Fruit fly (Drosophila melanogaster) whole organism, embryonic: ENCODE measurements around the gene CG34057.
A peak's percentile ranks its signal among the peaks of the same experiment; 100 is the strongest.

ENCODE experiments used
- CG10959 ChIP-seq: fragments of 200-800 bp; sonication (Bioruptor generic); IDR thresholded peaks from 2 replicates; pipeline ENCODE4 v1.3.6; 2022; ENCODE audit warnings: missing biosample characterization, missing genetic modification characterization
- CG11085 ChIP-seq: fragments of 200-800 bp; sonication (Bioruptor generic); IDR thresholded peaks from 2 replicates; pipeline ENCODE4 v1.3.6; 2022; ENCODE audit warnings: missing biosample characterization, missing genetic modification characterization
- CG11247 ChIP-seq: fragments of 200-800 bp; sonication (Bioruptor generic); IDR thresholded peaks from 2 replicates; pipeline ENCODE4 v1.3.6; 2022; ENCODE audit warnings: missing biosample characterization, missing genetic modification characterization
- CG12219 ChIP-seq: fragments of 200-800 bp; sonication (Bioruptor generic); optimal IDR thresholded peaks from 3 replicates; lab custom pipeline; 2018; ENCODE audit warnings: missing biosample characterization, mild to moderate bottlenecking, missing genetic modification characterization
- CG13424 ChIP-seq: fragments of 200-800 bp; sonication (Bioruptor generic); optimal IDR thresholded peaks from 2 replicates; lab custom pipeline; 2019; ENCODE audit warnings: missing biosample characterization, mild to moderate bottlenecking, missing genetic modification characterization, moderate library complexity
- CG14441 ChIP-seq: fragments of 200-800 bp; sonication (Bioruptor generic); IDR thresholded peaks from 2 replicates; pipeline ENCODE4 v1.3.6; 2022; ENCODE audit warnings: missing biosample characterization, missing genetic modification characterization
- CG15011 ChIP-seq: fragments of 200-800 bp; sonication (Bioruptor generic); optimal IDR thresholded peaks from 3 replicates; lab custom pipeline; 2018; ENCODE audit warnings: missing biosample characterization, mild to moderate bottlenecking, missing genetic modification characterization
- CG1603 ChIP-seq: fragments of 200-800 bp; sonication (Bioruptor generic); optimal IDR thresholded peaks from 2 replicates; lab custom pipeline; 2019; ENCODE audit warnings: missing biosample characterization, mild to moderate bottlenecking, missing genetic modification characterization, moderate library complexity
- CG30403 ChIP-seq: fragments of 200-800 bp; sonication (Bioruptor generic); optimal IDR thresholded peaks from 3 replicates; lab custom pipeline; 2016; ENCODE audit warnings: missing biosample characterization, missing genetic modification characterization
- CG31365 ChIP-seq: fragments of 200-800 bp; sonication (Bioruptor generic); optimal IDR thresholded peaks from 2 replicates; lab custom pipeline; 2018; ENCODE audit warnings: missing biosample characterization, mild to moderate bottlenecking, missing genetic modification characterization
- CG3407 ChIP-seq: fragments of 200-800 bp; sonication (Bioruptor generic); optimal IDR thresholded peaks from 2 replicates; lab custom pipeline; 2018; ENCODE audit warnings: missing biosample characterization, mild to moderate bottlenecking, missing genetic modification characterization
- CG6175 ChIP-seq: fragments of 200-800 bp; sonication (Bioruptor generic); IDR thresholded peaks from 3 replicates; pipeline ENCODE4 v1.3.6; 2022; ENCODE audit warnings: missing biosample characterization, missing genetic modification characterization
- CG6791 ChIP-seq: fragments of 200-800 bp; sonication (Bioruptor generic); IDR thresholded peaks from 3 replicates; pipeline ENCODE4 v1.3.6; 2022; ENCODE audit warnings: missing biosample characterization, missing genetic modification characterization; ENCODE audit not compliant: partially characterized antibody
- CG7372 ChIP-seq: fragments of 200-800 bp; sonication (Bioruptor generic); IDR thresholded peaks from 2 replicates; pipeline ENCODE4 v1.3.6; 2022; ENCODE audit warnings: missing biosample characterization, missing genetic modification characterization
- CG7963 ChIP-seq: fragments of 200-800 bp; sonication (Bioruptor generic); IDR thresholded peaks from 3 replicates; pipeline ENCODE4 v1.3.6; 2022; ENCODE audit warnings: missing biosample characterization, missing genetic modification characterization; ENCODE audit not compliant: partially characterized antibody
- CG8924 ChIP-seq: fragments of 200-800 bp; optimal IDR thresholded peaks from 3 replicates; lab custom pipeline; 2019; ENCODE audit warnings: missing biosample characterization, mild to moderate bottlenecking, missing genetic modification characterization, moderate library complexity
- CkIIα-i1 ChIP-seq: fragments of 200-800 bp; sonication (Bioruptor generic); IDR thresholded peaks from 2 replicates; pipeline ENCODE4 v1.3.6; 2022; ENCODE audit warnings: missing biosample characterization, missing genetic modification characterization
- Dfd ChIP-seq, 2 experiments: fragments of >200 bp; optimal IDR thresholded peaks; 2 replicates each; lab custom pipeline; 2017; ENCODE audit warnings: missing biosample characterization in 2 of 2, missing genetic modification characterization in 2 of 2
- Dref ChIP-seq: fragments of 200-800 bp; sonication (Bioruptor generic); IDR thresholded peaks from 2 replicates; pipeline ENCODE4 v1.3.6; 2022; ENCODE audit warnings: missing biosample characterization, missing genetic modification characterization
- GATAe ChIP-seq: fragments of 200-800 bp; sonication (Bioruptor generic); conservative IDR thresholded peaks from 2 replicates; pipeline ENCODE4 v1.3.6; 2022; ENCODE audit warnings: missing biosample characterization, missing genetic modification characterization
- HLHmδ ChIP-seq: fragments of 200-800 bp; sonication (Bioruptor generic); optimal IDR thresholded peaks from 2 replicates; lab custom pipeline; 2018; ENCODE audit warnings: missing biosample characterization, mild to moderate bottlenecking, missing genetic modification characterization, moderate library complexity
- Hey ChIP-seq: fragments of 200-800 bp; sonication (Bioruptor generic); optimal IDR thresholded peaks from 3 replicates; lab custom pipeline; 2018; ENCODE audit warnings: missing biosample characterization, mild to moderate bottlenecking, missing genetic modification characterization
- Hr39 ChIP-seq: fragments of >200 bp; optimal IDR thresholded peaks from 2 replicates; lab custom pipeline; 2017
- Max ChIP-seq: fragments of 200-800 bp; sonication (Bioruptor generic); optimal IDR thresholded peaks from 2 replicates; lab custom pipeline; 2016; ENCODE audit warnings: missing biosample characterization, mild to moderate bottlenecking, missing genetic modification characterization
- Med ChIP-seq: fragments of 200-800 bp; sonication (Bioruptor generic); peaks from one replicate; lab custom pipeline; 2016; ENCODE audit warnings: missing biosample characterization, missing genetic modification characterization, mild to moderate bottlenecking, inconsistent platforms, moderate library complexity
- Mes4 ChIP-seq: fragments of 200-800 bp; sonication (Bioruptor generic); optimal IDR thresholded peaks from 2 replicates; lab custom pipeline; 2016; ENCODE audit warnings: missing biosample characterization, missing genetic modification characterization
- Opbp ChIP-seq: fragments of 200-800 bp; sonication (Bioruptor generic); IDR thresholded peaks from 3 replicates; pipeline ENCODE4 v1.3.6; 2022; ENCODE audit warnings: missing biosample characterization, missing genetic modification characterization; ENCODE audit not compliant: partially characterized antibody
- PHDP ChIP-seq: fragments of 200-800 bp; sonication (Bioruptor generic); optimal IDR thresholded peaks from 3 replicates; lab custom pipeline; 2018; ENCODE audit warnings: missing biosample characterization, mild to moderate bottlenecking, missing genetic modification characterization, moderate library complexity
- abd-A ChIP-seq: fragments of 200-800 bp; sonication (Bioruptor generic); optimal IDR thresholded peaks from 3 replicates; lab custom pipeline; 2019; ENCODE audit warnings: missing biosample characterization, mild to moderate bottlenecking, missing genetic modification characterization, moderate library complexity
- ara ChIP-seq: fragments of 200-800 bp; sonication (Bioruptor generic); IDR thresholded peaks from 2 replicates; pipeline ENCODE4 v1.3.6; 2022; ENCODE audit warnings: missing biosample characterization, missing genetic modification characterization
- ase ChIP-seq: fragments of 200-800 bp; sonication (Bioruptor generic); IDR thresholded peaks from 3 replicates; pipeline ENCODE4 v1.3.6; 2022; ENCODE audit warnings: missing biosample characterization, missing genetic modification characterization
- ash1 ChIP-seq: fragments of 200-800 bp; sonication (Bioruptor generic); optimal IDR thresholded peaks from 2 replicates; lab custom pipeline; 2018; ENCODE audit warnings: missing biosample characterization, mild to moderate bottlenecking, missing genetic modification characterization
- bbx ChIP-seq: fragments of 200-800 bp; sonication (Bioruptor generic); IDR thresholded peaks from 2 replicates; pipeline ENCODE4 v1.3.6; 2022; ENCODE audit warnings: missing biosample characterization, missing genetic modification characterization; ENCODE audit not compliant: partially characterized antibody
- dysf ChIP-seq: fragments of 200-800 bp; sonication (Bioruptor generic); IDR thresholded peaks from 3 replicates; pipeline ENCODE4 v1.3.6; 2022; ENCODE audit warnings: missing biosample characterization, missing genetic modification characterization
- ewg ChIP-seq: fragments of 200-800 bp; sonication (Bioruptor generic); optimal IDR thresholded peaks from 3 replicates; lab custom pipeline; 2017; ENCODE audit warnings: mild to moderate bottlenecking, missing biosample characterization, missing genetic modification reagents, missing genetic modification characterization
- eyg ChIP-seq: fragments of 200-800 bp; sonication (Bioruptor generic); optimal IDR thresholded peaks from 3 replicates; lab custom pipeline; 2016; ENCODE audit warnings: missing biosample characterization, missing genetic modification characterization
- fd64A ChIP-seq: fragments of 200-800 bp; sonication (Bioruptor generic); optimal IDR thresholded peaks from 3 replicates; lab custom pipeline; 2018; ENCODE audit warnings: missing biosample characterization, mild to moderate bottlenecking, missing genetic modification characterization
- gcm ChIP-seq: fragments of 200-800 bp; sonication (Bioruptor generic); optimal IDR thresholded peaks from 2 replicates; lab custom pipeline; 2019; ENCODE audit warnings: missing biosample characterization, mild to moderate bottlenecking, missing genetic modification characterization, moderate library complexity
- grau ChIP-seq: fragments of 200-800 bp; optimal IDR thresholded peaks from 3 replicates; lab custom pipeline; 2019; ENCODE audit warnings: missing biosample characterization, mild to moderate bottlenecking, missing genetic modification characterization, moderate library complexity
- jigr1 ChIP-seq: fragments of 200-800 bp; sonication (Bioruptor generic); IDR thresholded peaks from 3 replicates; pipeline ENCODE4 v1.3.6; 2022; ENCODE audit warnings: missing biosample characterization, missing genetic modification characterization
- jing ChIP-seq: fragments of 200-800 bp; sonication (Bioruptor generic); optimal IDR thresholded peaks from 2 replicates; lab custom pipeline; 2018; ENCODE audit warnings: missing biosample characterization, mild to moderate bottlenecking, missing genetic modification characterization
- nerfin-1 ChIP-seq: fragments of 200-800 bp; sonication (Bioruptor generic); optimal IDR thresholded peaks from 3 replicates; lab custom pipeline; 2019; ENCODE audit warnings: missing biosample characterization, mild to moderate bottlenecking, missing genetic modification characterization, moderate library complexity
- org-1 ChIP-seq: fragments of 200-800 bp; sonication (Bioruptor generic); optimal IDR thresholded peaks from 2 replicates; lab custom pipeline; 2017; ENCODE audit warnings: missing biosample characterization, missing genetic modification characterization
- sd ChIP-seq: fragments of 200-800 bp; sonication (Bioruptor generic); optimal IDR thresholded peaks from 3 replicates; lab custom pipeline; 2018; ENCODE audit warnings: missing biosample characterization, mild to moderate bottlenecking, missing genetic modification characterization, moderate library complexity
- sens ChIP-seq: fragments of 200-800 bp; sonication (Bioruptor generic); peaks from one replicate; lab custom pipeline; 2016; ENCODE audit warnings: missing biosample characterization, missing genetic modification characterization
- slou ChIP-seq: fragments of 200-800 bp; sonication (Bioruptor generic); optimal IDR thresholded peaks from 3 replicates; lab custom pipeline; 2016; ENCODE audit warnings: missing biosample characterization, missing genetic modification characterization
- so ChIP-seq: fragments of 200-800 bp; sonication (Bioruptor generic); IDR thresholded peaks from 3 replicates; pipeline ENCODE4 v1.3.6; 2022; ENCODE audit warnings: missing biosample characterization, missing genetic modification characterization
- tio ChIP-seq: fragments of 200-800 bp; sonication (Bioruptor generic); optimal IDR thresholded peaks from 2 replicates; lab custom pipeline; 2017; ENCODE audit warnings: missing biosample characterization, missing genetic modification characterization, inconsistent platforms
- toy ChIP-seq: fragments of 200-800 bp; sonication (Bioruptor generic); IDR thresholded peaks from 2 replicates; pipeline ENCODE4 v1.3.6; 2022; ENCODE audit warnings: missing biosample characterization, missing genetic modification characterization
- trh ChIP-seq: fragments of 200-800 bp; sonication (Bioruptor generic); optimal IDR thresholded peaks from 2 replicates; lab custom pipeline; 2016; ENCODE audit warnings: missing biosample characterization, missing genetic modification characterization
- vvl ChIP-seq: fragments of 200-800 bp; sonication (Bioruptor generic); IDR thresholded peaks from 2 replicates; pipeline ENCODE4 v1.3.6; 2022; ENCODE audit warnings: missing biosample characterization, missing genetic modification characterization

The CG34057 gene

DNA sequence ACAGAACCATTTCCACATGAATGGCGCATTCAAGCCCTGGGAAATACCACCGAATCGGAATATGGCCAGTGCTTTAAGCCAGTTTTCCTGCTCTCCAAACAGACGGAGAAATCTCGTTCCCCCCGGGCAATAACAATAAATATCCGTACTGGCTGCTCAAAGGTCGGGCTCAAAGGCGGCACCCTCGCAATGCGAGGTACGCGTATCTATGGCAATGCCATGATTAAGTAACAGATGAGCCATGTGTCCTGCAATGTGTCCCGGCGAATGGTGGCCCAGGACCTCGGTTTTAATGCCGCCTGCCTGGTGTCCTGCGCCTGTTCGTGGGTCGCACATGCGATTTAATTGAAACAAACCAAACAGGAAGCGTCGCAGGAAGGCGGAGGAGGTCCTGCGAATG, 6.7 kb downstream of the CG34057 start:
- TF ChIP-seq Opbp: peak; percentile 47; the same call in 1 of the 3 replicates
- no peak for TF ChIP-seq dysf (GFP tag; lab: Robert Waterston, UW)
- peak; percentile 99 for TF ChIP-seq nerfin-1 (tag; lab: Kevin White, UChicago)
- TF ChIP-seq sd: peak; percentile 3
- no peak for TF ChIP-seq Dref (GFP tag; lab: Robert Waterston, UW)
- no peak for TF ChIP-seq Mes4
- no peak for TF ChIP-seq ara (GFP tag; lab: Robert Waterston, UW)
- TF ChIP-seq GATAe (GFP tag; lab: Robert Waterston, UW): no peak
- peak; percentile 64; the same call in 1 of the 3 replicates for TF ChIP-seq CG6791
- TF ChIP-seq grau (tag; lab: Kevin White, UChicago): no peak
- TF ChIP-seq sens (GFP tag; lab: Kevin White, UChicago): no peak
- TF ChIP-seq Hey (tag; lab: Kevin White, UChicago): peak; percentile 58
- TF ChIP-seq CG1603: no peak
- TF ChIP-seq abd-A (tag; lab: Kevin White, UChicago): peak; percentile 39
- no peak for TF ChIP-seq CG10959 (GFP tag; lab: Robert Waterston, UW)
- TF ChIP-seq ash1 (GFP tag; lab: Kevin White, UChicago): no peak
- no peak for TF ChIP-seq CG7372 (GFP tag; lab: Robert Waterston, UW)
- TF ChIP-seq bbx (GFP tag; lab: Robert Waterston, UW): peak; percentile 68
- no peak for TF ChIP-seq eyg (GFP tag; lab: Kevin White, UChicago)
- TF ChIP-seq so (GFP tag; lab: Robert Waterston, UW): no peak
- no peak for TF ChIP-seq Dfd (GFP tag; optimal IDR thresholded peaks at IDR 0.05; lab: Kevin White, UChicago)
- TF ChIP-seq Med: peak; percentile 22
- no peak for TF ChIP-seq CG6175 (GFP tag; lab: Robert Waterston, UW)
- TF ChIP-seq CG7963 (GFP tag; lab: Robert Waterston, UW): 0 out of 3 replicates have a peak, but pooled peaks have one; percentile 25

DNA sequence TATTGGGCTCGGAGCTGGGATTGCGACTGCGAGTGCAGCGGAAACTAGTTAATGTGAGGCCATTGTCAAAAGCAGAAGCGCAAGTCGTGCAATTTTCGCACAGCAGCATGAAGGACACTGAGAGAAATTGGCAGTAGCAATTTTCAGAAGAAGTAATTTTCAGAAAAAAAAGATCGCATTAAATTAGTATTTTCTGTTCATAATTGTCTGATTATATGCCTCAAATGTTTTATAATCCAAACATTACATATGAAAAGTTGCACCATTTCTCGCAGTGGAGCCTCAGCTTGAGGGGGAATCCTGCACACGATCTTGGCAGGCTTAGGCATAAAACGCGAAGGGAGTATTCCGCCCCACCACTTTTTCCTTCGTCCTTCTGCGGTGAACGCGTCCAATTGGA, 7.2 kb downstream of the CG34057 start:
- TF ChIP-seq ase (GFP tag; lab: Robert Waterston, UW) (0 out of 3 replicates have a peak, but pooled peaks have one; percentile 40), CG30403 (GFP tag; lab: Kevin White, UChicago) (peak; percentile 63), jing (GFP tag; lab: Kevin White, UChicago) (peak; percentile 45), tio (GFP tag; lab: Kevin White, UChicago) (peak; percentile 39), nerfin-1 (tag; lab: Kevin White, UChicago) (no peak), CG3407 (GFP tag; lab: Kevin White, UChicago) (peak; percentile 49), ewg (peak; percentile 46), CG12219 (GFP tag; lab: Kevin White, UChicago) (peak; percentile 66), CG11085 (GFP tag; lab: Robert Waterston, UW) (no peak), org-1 (GFP tag; lab: Kevin White, UChicago) (peak; percentile 41), CG11247 (GFP tag; lab: Robert Waterston, UW) (no peak), jigr1 (GFP tag; lab: Robert Waterston, UW) (no peak), grau (tag; lab: Kevin White, UChicago) (no peak), PHDP (tag; lab: Kevin White, UChicago) (peak; percentile 56), Hr39 (lab: Kevin White, UChicago) (no peak), CG31365 (no peak), CG8924 (tag; lab: Kevin White, UChicago) (peak; percentile 35), CG7372 (GFP tag; lab: Robert Waterston, UW) (no peak), gcm (GFP tag; lab: Kevin White, UChicago) (peak; percentile 64), vvl (peak; percentile 68), trh (GFP tag; lab: Kevin White, UChicago) (no peak), CG13424 (peak; percentile 69), CG14441 (GFP tag; lab: Robert Waterston, UW) (peak; percentile 15; the same call in 1 of the 2 replicates), CkIIα-i1 (no peak), HLHmδ (GFP tag; lab: Kevin White, UChicago) (no peak), Max (GFP tag; lab: Kevin White, UChicago) (peak; percentile 43), toy (GFP tag; lab: Robert Waterston, UW) (no peak), CG15011 (no peak), slou (no peak), fd64A (GFP tag; lab: Kevin White, UChicago) (peak; percentile 38)
